Fruit fly (Drosophila melanogaster) whole organism, embryonic: ENCODE results near the gene CG12321.

Experiments
- ATbp ChIP-seq: fragments of 200-800 bp; sonication (Bioruptor generic); optimal IDR thresholded peaks from 2 replicates; lab custom pipeline; 2017; ENCODE audit warnings: missing biosample characterization, mild to moderate bottlenecking, missing genetic modification characterization, missing genetic modification reagents
- B-H2 ChIP-seq: fragments of 200-800 bp; sonication (Bioruptor generic); optimal IDR thresholded peaks from 2 replicates; lab custom pipeline; 2018; ENCODE audit warnings: missing biosample characterization, mild to moderate bottlenecking, missing genetic modification characterization
- Blimp-1 ChIP-seq: fragments of 200-800 bp; sonication (Bioruptor generic); optimal IDR thresholded peaks from 3 replicates; lab custom pipeline; 2018; ENCODE audit warnings: missing biosample characterization, missing genetic modification characterization, mild to moderate bottlenecking, moderate library complexity, missing genetic modification reagents
- CG10274 ChIP-seq: fragments of 200-800 bp; sonication (Bioruptor generic); optimal IDR thresholded peaks from 3 replicates; lab custom pipeline; 2017; ENCODE audit warnings: missing biosample characterization, mild to moderate bottlenecking, missing genetic modification characterization
- CG10321 ChIP-seq: fragments of 200-800 bp; sonication (Bioruptor generic); IDR thresholded peaks from 2 replicates; pipeline ENCODE4 v1.3.6; 2022; ENCODE audit warnings: missing biosample characterization, missing genetic modification characterization
- CG11695 ChIP-seq: fragments of 200-800 bp; sonication (Bioruptor generic); IDR thresholded peaks from 3 replicates; pipeline ENCODE4 v1.3.6; 2022; ENCODE audit warnings: missing biosample characterization, missing genetic modification characterization
- CG11696 ChIP-seq: fragments of 200-800 bp; sonication (Bioruptor generic); IDR thresholded peaks from 2 replicates; pipeline ENCODE4 v1.3.6; 2022; ENCODE audit warnings: missing biosample characterization, missing genetic modification characterization
- CG12744 ChIP-seq: fragments of 200-800 bp; sonication (Bioruptor generic); optimal IDR thresholded peaks from 2 replicates; lab custom pipeline; 2016; ENCODE audit warnings: missing biosample characterization, missing genetic modification characterization
- CG12942 ChIP-seq: fragments of 200-800 bp; sonication (Bioruptor generic); optimal IDR thresholded peaks from 3 replicates; lab custom pipeline; 2016; ENCODE audit warnings: missing biosample characterization, missing genetic modification characterization
- CG13287 ChIP-seq: fragments of 200-800 bp; sonication (Bioruptor generic); IDR thresholded peaks from 2 replicates; pipeline ENCODE4 v1.3.6; 2022; ENCODE audit warnings: missing biosample characterization, missing genetic modification characterization; ENCODE audit not compliant: partially characterized antibody
- CG14441 ChIP-seq: fragments of 200-800 bp; sonication (Bioruptor generic); IDR thresholded peaks from 2 replicates; pipeline ENCODE4 v1.3.6; 2022; ENCODE audit warnings: missing biosample characterization, missing genetic modification characterization
- CG14860 ChIP-seq: fragments of 200-800 bp; sonication (Bioruptor generic); IDR thresholded peaks from 3 replicates; pipeline ENCODE4 v1.3.6; 2022; ENCODE audit warnings: missing biosample characterization, missing genetic modification characterization; ENCODE audit not compliant: partially characterized antibody
- CG16779 ChIP-seq: fragments of 200-800 bp; sonication (Bioruptor generic); IDR thresholded peaks from 2 replicates; pipeline ENCODE4 v1.3.6; 2022; ENCODE audit warnings: missing biosample characterization, missing genetic modification characterization
- CG17186 ChIP-seq: fragments of 200-800 bp; sonication (Bioruptor generic); optimal IDR thresholded peaks from 3 replicates; lab custom pipeline; 2017; ENCODE audit warnings: missing biosample characterization, missing genetic modification reagents, missing genetic modification characterization
- CG17802 ChIP-seq: fragments of 200-800 bp; sonication (Bioruptor generic); optimal IDR thresholded peaks from 2 replicates; lab custom pipeline; 2018; ENCODE audit warnings: missing biosample characterization, mild to moderate bottlenecking, missing genetic modification characterization, moderate library complexity
- CG18011 ChIP-seq: fragments of 200-800 bp; sonication (Bioruptor generic); optimal IDR thresholded peaks from 2 replicates; lab custom pipeline; 2017; ENCODE audit warnings: missing biosample characterization, missing genetic modification characterization, mild to moderate bottlenecking, moderate library complexity, missing genotype
- CG18476 ChIP-seq: fragments of 200-800 bp; sonication (Bioruptor generic); optimal IDR thresholded peaks from 2 replicates; lab custom pipeline; 2016; ENCODE audit warnings: missing biosample characterization, mild to moderate bottlenecking, missing genetic modification characterization
- CG31388 ChIP-seq: fragments of 200-800 bp; sonication (Bioruptor generic); optimal IDR thresholded peaks from 2 replicates; lab custom pipeline; 2016; ENCODE audit warnings: missing biosample characterization, missing genetic modification characterization
- CG4282 ChIP-seq: fragments of 200-800 bp; sonication (Bioruptor generic); optimal IDR thresholded peaks from 2 replicates; lab custom pipeline; 2016; ENCODE audit warnings: missing biosample characterization, missing genetic modification characterization
- CG4617 ChIP-seq: fragments of 200-800 bp; sonication (Bioruptor generic); optimal IDR thresholded peaks from 3 replicates; lab custom pipeline; 2016; ENCODE audit warnings: missing biosample characterization, missing genetic modification characterization, borderline replicate concordance
- CG6654 ChIP-seq: fragments of 200-800 bp; sonication (Bioruptor generic); optimal IDR thresholded peaks from 2 replicates; lab custom pipeline; 2017; ENCODE audit warnings: missing biosample characterization, mild to moderate bottlenecking, missing genetic modification characterization
- CG6854 ChIP-seq: fragments of 200-800 bp; sonication (Bioruptor generic); optimal IDR thresholded peaks from 3 replicates; lab custom pipeline; 2017; ENCODE audit warnings: missing biosample characterization, mild to moderate bottlenecking, missing genetic modification characterization
- CG7357 ChIP-seq: fragments of 200-800 bp; sonication (Bioruptor generic); IDR thresholded peaks from 3 replicates; pipeline ENCODE4 v1.3.6; 2022; ENCODE audit warnings: missing biosample characterization, missing genetic modification characterization
- CG7963 ChIP-seq: fragments of 200-800 bp; sonication (Bioruptor generic); IDR thresholded peaks from 3 replicates; pipeline ENCODE4 v1.3.6; 2022; ENCODE audit warnings: missing biosample characterization, missing genetic modification characterization; ENCODE audit not compliant: partially characterized antibody
- CG8765 ChIP-seq: fragments of 200-800 bp; sonication (Bioruptor generic); IDR thresholded peaks from 2 replicates; pipeline ENCODE4 v1.3.6; 2022; ENCODE audit warnings: missing biosample characterization, missing genetic modification characterization
- CG9609 ChIP-seq: fragments of 200-800 bp; sonication (Bioruptor generic); optimal IDR thresholded peaks from 3 replicates; lab custom pipeline; 2016; ENCODE audit warnings: missing biosample characterization, missing genetic modification characterization
- Dip2 ChIP-seq: fragments of 200-800 bp; sonication (Bioruptor generic); IDR thresholded peaks from 2 replicates; pipeline ENCODE4 v1.3.6; 2022; ENCODE audit warnings: missing biosample characterization, missing genetic modification characterization
- Drgx ChIP-seq: fragments of 200-800 bp; sonication (Bioruptor generic); IDR thresholded peaks from 2 replicates; pipeline ENCODE4 v1.3.6; 2022; ENCODE audit warnings: missing biosample characterization, missing genetic modification characterization
- Elba2 ChIP-seq: fragments of 200-800 bp; sonication (Bioruptor generic); optimal IDR thresholded peaks from 3 replicates; lab custom pipeline; 2016; ENCODE audit warnings: missing biosample characterization, missing genetic modification characterization
- H2.0 ChIP-seq: fragments of 200-800 bp; sonication (Bioruptor generic); IDR thresholded peaks from 2 replicates; pipeline ENCODE4 v1.3.6; 2022; ENCODE audit warnings: missing biosample characterization, missing genetic modification characterization
- HmgD ChIP-seq: fragments of 200-800 bp; sonication (Bioruptor generic); optimal IDR thresholded peaks from 3 replicates; lab custom pipeline; 2016; ENCODE audit warnings: missing biosample characterization, missing genetic modification characterization
- Hr78 ChIP-seq, 2 experiments: fragments of 200-800 bp in 1 of 2; fragments of >200 bp in 1 of 2; sonication (Bioruptor generic) in 1 of 2; optimal IDR thresholded peaks; 2 replicates each; lab custom pipeline; 2017 to 2019; ENCODE audit warnings: missing biosample characterization in 2 of 2, missing genetic modification characterization in 2 of 2, mild to moderate bottlenecking in 1 of 2, moderate library complexity in 1 of 2
- Meics ChIP-seq: fragments of 200-800 bp; sonication (Bioruptor generic); optimal IDR thresholded peaks from 2 replicates; lab custom pipeline; 2017; ENCODE audit warnings: missing biosample characterization, mild to moderate bottlenecking, missing genetic modification characterization
- NC2α ChIP-seq: fragments of 200-800 bp; sonication (Bioruptor generic); optimal IDR thresholded peaks from 2 replicates; lab custom pipeline; 2016; ENCODE audit warnings: missing biosample characterization, missing genetic modification characterization
- ac ChIP-seq: fragments of 200-800 bp; sonication (Bioruptor generic); optimal IDR thresholded peaks from 3 replicates; lab custom pipeline; 2017; ENCODE audit warnings: missing biosample characterization, mild to moderate bottlenecking, missing genetic modification characterization
- ara ChIP-seq: fragments of 200-800 bp; sonication (Bioruptor generic); IDR thresholded peaks from 2 replicates; pipeline ENCODE4 v1.3.6; 2022; ENCODE audit warnings: missing biosample characterization, missing genetic modification characterization
- ash1 ChIP-seq: fragments of 200-800 bp; sonication (Bioruptor generic); optimal IDR thresholded peaks from 2 replicates; lab custom pipeline; 2018; ENCODE audit warnings: missing biosample characterization, mild to moderate bottlenecking, missing genetic modification characterization
- bigmax ChIP-seq: fragments of 200-800 bp; sonication (Bioruptor generic); optimal IDR thresholded peaks from 2 replicates; lab custom pipeline; 2018; ENCODE audit warnings: missing biosample characterization, mild to moderate bottlenecking, missing genetic modification characterization
- ci ChIP-seq: fragments of 200-800 bp; sonication (Bioruptor generic); IDR thresholded peaks from 3 replicates; pipeline ENCODE4 v1.3.6; 2022; ENCODE audit warnings: missing biosample characterization, missing genetic modification characterization
- da ChIP-seq: fragments of 200-800 bp; sonication (Bioruptor generic); optimal IDR thresholded peaks from 2 replicates; lab custom pipeline; 2016; ENCODE audit warnings: missing biosample characterization, missing genetic modification characterization
- en ChIP-seq: fragments of 200-800 bp; sonication (Bioruptor generic); optimal IDR thresholded peaks from 2 replicates; lab custom pipeline; 2016; ENCODE audit warnings: missing biosample characterization, missing genetic modification characterization
- gem ChIP-seq: fragments of 200-800 bp; sonication (Bioruptor generic); optimal IDR thresholded peaks from 2 replicates; lab custom pipeline; 2019; ENCODE audit warnings: missing biosample characterization, mild to moderate bottlenecking, missing genetic modification characterization, moderate library complexity
- jigr1 ChIP-seq: fragments of 200-800 bp; sonication (Bioruptor generic); IDR thresholded peaks from 3 replicates; pipeline ENCODE4 v1.3.6; 2022; ENCODE audit warnings: missing biosample characterization, missing genetic modification characterization
- ken ChIP-seq: fragments of 200-800 bp; sonication (Bioruptor generic); IDR thresholded peaks from 3 replicates; pipeline ENCODE4 v1.3.6; 2022; ENCODE audit warnings: missing biosample characterization, missing genetic modification characterization
- nau ChIP-seq: fragments of 200-800 bp; sonication (Bioruptor generic); optimal IDR thresholded peaks from 3 replicates; lab custom pipeline; 2017; ENCODE audit warnings: missing biosample characterization, mild to moderate bottlenecking, missing genetic modification characterization, missing genetic modification reagents
- sens ChIP-seq: fragments of 200-800 bp; sonication (Bioruptor generic); peaks from one replicate; lab custom pipeline; 2016; ENCODE audit warnings: missing biosample characterization, missing genetic modification characterization
- sna ChIP-seq: fragments of 200-800 bp; sonication (Bioruptor generic); IDR thresholded peaks from 2 replicates; pipeline ENCODE4 v1.3.6; 2022; ENCODE audit warnings: missing biosample characterization, missing genetic modification characterization; ENCODE audit not compliant: partially characterized antibody
- stwl ChIP-seq: fragments of 200-800 bp; sonication (Bioruptor generic); optimal IDR thresholded peaks from 3 replicates; lab custom pipeline; 2018; ENCODE audit warnings: missing biosample characterization, mild to moderate bottlenecking, missing genetic modification characterization, moderate library complexity
- trh ChIP-seq: fragments of 200-800 bp; sonication (Bioruptor generic); optimal IDR thresholded peaks from 2 replicates; lab custom pipeline; 2016; ENCODE audit warnings: missing biosample characterization, missing genetic modification characterization
- vvl ChIP-seq: fragments of 200-800 bp; sonication (Bioruptor generic); IDR thresholded peaks from 2 replicates; pipeline ENCODE4 v1.3.6; 2022; ENCODE audit warnings: missing biosample characterization, missing genetic modification characterization

Gene CG12321

dm6 chr3R:18220211-18220749 lies 31.8 kb upstream of the CG12321 start, which contains the start of the genes CG7988 and CG7183 (continued):
- TF ChIP-seq nau (GFP tag; lab: Kevin White, UChicago) (no peak), jigr1 (GFP tag; lab: Robert Waterston, UW) (peak; percentile 95), Drgx (GFP tag; lab: Robert Waterston, UW) (peak; percentile 98), vvl (peak; percentile 99), CG4617 (GFP tag; lab: Kevin White, UChicago) (peak; percentile 98), CG6654 (peak; percentile 74), CG10274 (peak; percentile 73), Meics (GFP tag; lab: Kevin White, UChicago) (peak; percentile 95), ATbp (peak; percentile 94), CG17186 (peak; percentile 80), trh (peak; percentile 95), da (GFP tag; lab: Kevin White, UChicago) (peak; percentile 83), ash1 (GFP tag; lab: Kevin White, UChicago) (no peak), CG7357 (GFP tag; lab: Robert Waterston, UW) (peak; percentile 95), Blimp-1 (GFP tag; lab: Kevin White, UChicago) (peak; percentile 97), sens (GFP tag; lab: Kevin White, UChicago) (peak; percentile 99), CG4282 (GFP tag; lab: Kevin White, UChicago) (peak; percentile 70), bigmax (GFP tag; lab: Kevin White, UChicago) (peak; percentile 29), CG14441 (GFP tag; lab: Robert Waterston, UW) (peak; percentile 98), stwl (tag; lab: Kevin White, UChicago) (peak; percentile 86), CG9609 (peak; percentile 92), gem (peak; percentile 100), CG8765 (GFP tag; lab: Robert Waterston, UW) (peak; percentile 95), CG7963 (GFP tag; lab: Robert Waterston, UW) (no peak), CG11696 (peak; percentile 93), CG14860 (GFP tag; lab: Robert Waterston, UW) (no peak), CG18011 (GFP tag; lab: Kevin White, UChicago) (peak; percentile 88), CG18476 (GFP tag; lab: Kevin White, UChicago) (peak; percentile 96), Elba2 (GFP tag; lab: Kevin White, UChicago) (peak; percentile 93), CG11695 (GFP tag; lab: Robert Waterston, UW) (peak; percentile 99), en (GFP tag; lab: Kevin White, UChicago) (peak; percentile 85), NC2α (GFP tag; lab: Kevin White, UChicago) (peak; percentile 80), HmgD (GFP tag; lab: Kevin White, UChicago) (peak; percentile 31), B-H2 (GFP tag; lab: Kevin White, UChicago) (peak; percentile 96), CG13287 (GFP tag; lab: Robert Waterston, UW) (peak; percentile 48; the same call in 1 of the 2 replicates), CG31388 (GFP tag; lab: Kevin White, UChicago) (peak; percentile 92), H2.0 (GFP tag; lab: Robert Waterston, UW) (peak; percentile 99), CG12744 (GFP tag; lab: Kevin White, UChicago) (peak; percentile 94), sna (no peak), Hr78 (GFP tag; optimal IDR thresholded peaks at IDR 0.05; lab: Kevin White, UChicago) (peak in 1 of 2 experiments; percentile 92), Dip2 (peak; percentile 65), ac (peak; percentile 79), CG10321 (GFP tag; lab: Robert Waterston, UW) (peak; percentile 84), CG16779 (GFP tag; lab: Robert Waterston, UW) (peak; percentile 90), CG12942 (peak; percentile 97), ara (GFP tag; lab: Robert Waterston, UW) (peak; percentile 98), ci (GFP tag; lab: Robert Waterston, UW) (peak; percentile 97), ken (GFP tag; lab: Robert Waterston, UW) (peak; percentile 96), CG6854 (peak; percentile 79), CG17802 (tag; lab: Kevin White, UChicago) (peak; percentile 86)
